Fruit fly (Drosophila melanogaster) whole organism, embryonic: Measurements from ENCODE around the gene CG12990.

ENCODE experiments used
- Adf1 ChIP-seq: fragments of 200-800 bp; sonication (Bioruptor generic); IDR thresholded peaks from 2 replicates; pipeline ENCODE4 v1.3.6; 2022; ENCODE audit warnings: missing biosample characterization, missing genetic modification characterization
- Antp ChIP-seq: fragments of 200-800 bp; sonication (Bioruptor generic); optimal IDR thresholded peaks from 3 replicates; lab custom pipeline; 2016; ENCODE audit warnings: missing biosample characterization, missing genetic modification characterization
- Asciz ChIP-seq: fragments of 200-800 bp; sonication (Bioruptor generic); optimal IDR thresholded peaks from 2 replicates; lab custom pipeline; 2017; ENCODE audit warnings: missing biosample characterization, mild to moderate bottlenecking, missing genetic modification characterization, missing genetic modification reagents
- Atf3 ChIP-seq: fragments of 200-800 bp; sonication (Bioruptor generic); optimal IDR thresholded peaks from 3 replicates; lab custom pipeline; 2016; ENCODE audit warnings: missing biosample characterization, missing genetic modification characterization
- BEAF-32 ChIP-seq: fragments of 200-800 bp; sonication (Bioruptor generic); optimal IDR thresholded peaks from 3 replicates; lab custom pipeline; 2017; ENCODE audit warnings: missing biosample characterization, missing genetic modification characterization, mild to moderate bottlenecking, moderate library complexity, missing genetic modification reagents
- CG1024 ChIP-seq: fragments of 200-800 bp; sonication (Bioruptor generic); IDR thresholded peaks from 2 replicates; pipeline ENCODE4 v1.3.6; 2022; ENCODE audit warnings: missing biosample characterization, missing genetic modification characterization
- CG10979 ChIP-seq: fragments of 200-800 bp; sonication (Bioruptor generic); optimal IDR thresholded peaks from 2 replicates; lab custom pipeline; 2018; ENCODE audit warnings: missing biosample characterization, mild to moderate bottlenecking, missing genetic modification characterization, moderate library complexity
- CG11093 ChIP-seq: fragments of 200-800 bp; sonication (Bioruptor generic); IDR thresholded peaks from 3 replicates; pipeline ENCODE4 v1.3.6; 2022; ENCODE audit warnings: missing biosample characterization, missing genetic modification characterization
- CG11723 ChIP-seq: fragments of 200-800 bp; sonication (Bioruptor generic); optimal IDR thresholded peaks from 2 replicates; lab custom pipeline; 2017; ENCODE audit warnings: missing biosample characterization, mild to moderate bottlenecking, missing genetic modification characterization
- CG12104 ChIP-seq: fragments of 200-800 bp; sonication (Bioruptor generic); optimal IDR thresholded peaks from 3 replicates; lab custom pipeline; 2016; ENCODE audit warnings: missing biosample characterization, missing genetic modification characterization
- CG13287 ChIP-seq: fragments of 200-800 bp; sonication (Bioruptor generic); IDR thresholded peaks from 2 replicates; pipeline ENCODE4 v1.3.6; 2022; ENCODE audit warnings: missing biosample characterization, missing genetic modification characterization; ENCODE audit not compliant: partially characterized antibody
- CG13296 ChIP-seq: fragments of 200-800 bp; sonication (Bioruptor generic); optimal IDR thresholded peaks from 3 replicates; lab custom pipeline; 2018; ENCODE audit warnings: missing biosample characterization, mild to moderate bottlenecking, missing genetic modification characterization
- CG16813 ChIP-seq: fragments of 200-800 bp; sonication (Bioruptor generic); IDR thresholded peaks from 3 replicates; pipeline ENCODE4 v1.3.6; 2022; ENCODE audit warnings: missing biosample characterization, missing genetic modification characterization; ENCODE audit not compliant: partially characterized antibody
- CG17385 ChIP-seq: fragments of 200-800 bp; sonication (Bioruptor generic); optimal IDR thresholded peaks from 3 replicates; lab custom pipeline; 2018; ENCODE audit warnings: missing biosample characterization, mild to moderate bottlenecking, missing genetic modification characterization
- CG2889 ChIP-seq: fragments of 200-800 bp; sonication (Bioruptor generic); IDR thresholded peaks from 3 replicates; pipeline ENCODE4 v1.3.6; 2022; ENCODE audit warnings: missing biosample characterization, missing genetic modification characterization
- CG34376 ChIP-seq: fragments of 200-800 bp; sonication (Bioruptor generic); optimal IDR thresholded peaks from 2 replicates; lab custom pipeline; 2018; ENCODE audit warnings: missing biosample characterization, mild to moderate bottlenecking, missing genetic modification characterization
- CG3847 ChIP-seq: fragments of 200-800 bp; sonication (Bioruptor generic); IDR thresholded peaks from 2 replicates; pipeline ENCODE4 v1.3.6; 2022; ENCODE audit warnings: missing biosample characterization, missing genetic modification characterization
- CG4617 ChIP-seq: fragments of 200-800 bp; sonication (Bioruptor generic); optimal IDR thresholded peaks from 3 replicates; lab custom pipeline; 2016; ENCODE audit warnings: missing biosample characterization, missing genetic modification characterization, borderline replicate concordance
- CG7839 ChIP-seq: fragments of 200-800 bp; sonication (Bioruptor generic); optimal IDR thresholded peaks from 3 replicates; lab custom pipeline; 2018; ENCODE audit warnings: missing biosample characterization, mild to moderate bottlenecking, missing genetic modification characterization, moderate library complexity
- CHES-1-like ChIP-seq: fragments of 200-800 bp; sonication (Bioruptor generic); optimal IDR thresholded peaks from 2 replicates; lab custom pipeline; 2016; ENCODE audit warnings: missing biosample characterization, missing genetic modification characterization
- CTCF ChIP-seq: fragments of 200-800 bp; sonication (Bioruptor generic); optimal IDR thresholded peaks from 2 replicates; lab custom pipeline; 2017; ENCODE audit warnings: missing biosample characterization, mild to moderate bottlenecking, missing genetic modification characterization, moderate library complexity
- CoRest ChIP-seq: fragments of 200-800 bp; sonication (Bioruptor generic); optimal IDR thresholded peaks from 3 replicates; lab custom pipeline; 2018; ENCODE audit warnings: missing biosample characterization, mild to moderate bottlenecking, missing genetic modification characterization, moderate library complexity
- Dll ChIP-seq: fragments of 200-800 bp; sonication (Bioruptor generic); IDR thresholded peaks from 4 replicates; pipeline ENCODE4 v1.3.6; 2022; ENCODE audit warnings: missing biosample characterization, missing genetic modification characterization; ENCODE audit not compliant: partially characterized antibody
- Dref ChIP-seq: fragments of 200-800 bp; sonication (Bioruptor generic); IDR thresholded peaks from 2 replicates; pipeline ENCODE4 v1.3.6; 2022; ENCODE audit warnings: missing biosample characterization, missing genetic modification characterization
- HmgD ChIP-seq: fragments of 200-800 bp; sonication (Bioruptor generic); optimal IDR thresholded peaks from 3 replicates; lab custom pipeline; 2016; ENCODE audit warnings: missing biosample characterization, missing genetic modification characterization
- Med ChIP-seq: fragments of 200-800 bp; sonication (Bioruptor generic); peaks from one replicate; lab custom pipeline; 2016; ENCODE audit warnings: missing biosample characterization, missing genetic modification characterization, mild to moderate bottlenecking, inconsistent platforms, moderate library complexity
- Nf-YB ChIP-seq: fragments of 200-800 bp; sonication (Bioruptor generic); optimal IDR thresholded peaks from 3 replicates; lab custom pipeline; 2019; ENCODE audit warnings: missing biosample characterization, mild to moderate bottlenecking, missing genetic modification characterization, moderate library complexity
- Pdp1 ChIP-seq, 2 experiments: fragments of 200-800 bp; sonication (Bioruptor generic); optimal IDR thresholded peaks; 3 replicates each; lab custom pipeline; 2016; ENCODE audit warnings: missing biosample characterization in 2 of 2, missing genetic modification characterization in 2 of 2, mild to moderate bottlenecking in 1 of 2, moderate library complexity in 1 of 2
- Side ChIP-seq: fragments of 200-800 bp; sonication (Bioruptor generic); optimal IDR thresholded peaks from 2 replicates; lab custom pipeline; 2016; ENCODE audit warnings: missing biosample characterization, missing genetic modification characterization
- Sry-β ChIP-seq: fragments of 200-800 bp; sonication (Bioruptor generic); optimal IDR thresholded peaks from 2 replicates; lab custom pipeline; 2018; ENCODE audit warnings: missing biosample characterization, mild to moderate bottlenecking, missing genetic modification characterization, moderate library complexity
- Trl ChIP-seq, 3 experiments: fragments of >200 bp in 2 of 3; fragments of 200-800 bp in 1 of 3; sonication (Bioruptor generic) in 1 of 3; optimal IDR thresholded peaks; 2 replicates in 1 of 3; 3 replicates in 2 of 3; lab custom pipeline; 2016 to 2017; ENCODE audit warnings: missing biosample characterization in 1 of 3, missing genetic modification characterization in 1 of 3
- ab ChIP-seq: fragments of 200-800 bp; sonication (Bioruptor generic); optimal IDR thresholded peaks from 2 replicates; lab custom pipeline; 2016; ENCODE audit warnings: missing biosample characterization, missing genetic modification characterization
- ase ChIP-seq: fragments of 200-800 bp; sonication (Bioruptor generic); IDR thresholded peaks from 3 replicates; pipeline ENCODE4 v1.3.6; 2022; ENCODE audit warnings: missing biosample characterization, missing genetic modification characterization
- cg ChIP-seq: fragments of 200-800 bp; sonication (Bioruptor generic); optimal IDR thresholded peaks from 3 replicates; lab custom pipeline; 2019; ENCODE audit warnings: missing biosample characterization, mild to moderate bottlenecking, missing genetic modification characterization, moderate library complexity
- crol ChIP-seq: fragments of 200-800 bp; sonication (Bioruptor generic); IDR thresholded peaks from 2 replicates; pipeline ENCODE4 v1.3.6; 2022; ENCODE audit warnings: missing biosample characterization, missing genetic modification characterization
- dysf ChIP-seq: fragments of 200-800 bp; sonication (Bioruptor generic); IDR thresholded peaks from 3 replicates; pipeline ENCODE4 v1.3.6; 2022; ENCODE audit warnings: missing biosample characterization, missing genetic modification characterization
- exex ChIP-seq: fragments of 200-800 bp; sonication (Bioruptor generic); optimal IDR thresholded peaks from 4 replicates; lab custom pipeline; 2018; ENCODE audit warnings: missing biosample characterization, mild to moderate bottlenecking, missing genetic modification characterization, moderate library complexity
- gro ChIP-seq: fragments of 200-800 bp; sonication (Bioruptor generic); optimal IDR thresholded peaks from 2 replicates; lab custom pipeline; 2016; ENCODE audit warnings: missing biosample characterization, missing genetic modification characterization
- kay ChIP-seq: fragments of 200-800 bp; sonication (Bioruptor generic); optimal IDR thresholded peaks from 2 replicates; lab custom pipeline; 2016; ENCODE audit warnings: missing biosample characterization, missing genetic modification characterization
- lilli ChIP-seq: fragments of 200-800 bp; sonication (Bioruptor generic); optimal IDR thresholded peaks from 3 replicates; lab custom pipeline; 2016; ENCODE audit warnings: missing biosample characterization, missing genetic modification characterization
- lmd ChIP-seq: fragments of 200-800 bp; sonication (Bioruptor generic); IDR thresholded peaks from 2 replicates; pipeline ENCODE4 v1.3.6; 2022; ENCODE audit warnings: missing biosample characterization, missing genetic modification characterization
- nau ChIP-seq: fragments of 200-800 bp; sonication (Bioruptor generic); optimal IDR thresholded peaks from 3 replicates; lab custom pipeline; 2017; ENCODE audit warnings: missing biosample characterization, mild to moderate bottlenecking, missing genetic modification characterization, missing genetic modification reagents
- onecut ChIP-seq: fragments of 200-800 bp; sonication (Bioruptor generic); IDR thresholded peaks from 2 replicates; pipeline ENCODE4 v1.3.6; 2022; ENCODE audit warnings: missing biosample characterization, missing genetic modification characterization
- otp ChIP-seq: fragments of 200-800 bp; sonication (Bioruptor generic); IDR thresholded peaks from 3 replicates; pipeline ENCODE4, ENCODE4 v1.3.6; 2022; ENCODE audit warnings: missing biosample characterization, missing genetic modification characterization
- phol ChIP-seq: fragments of 200-800 bp; sonication (Bioruptor generic); optimal IDR thresholded peaks from 3 replicates; lab custom pipeline; 2018; ENCODE audit warnings: missing biosample characterization, mild to moderate bottlenecking, missing genetic modification characterization, moderate library complexity
- sc ChIP-seq, 3 experiments: fragments of >200 bp in 2 of 3; fragments of 200-800 bp in 1 of 3; sonication (Bioruptor generic) in 1 of 3; optimal IDR thresholded peaks; 2 replicates in 2 of 3; 3 replicates in 1 of 3; lab custom pipeline; 2017; ENCODE audit warnings: mild to moderate bottlenecking in 1 of 3, missing biosample characterization in 1 of 3, missing genetic modification characterization in 1 of 3, missing genetic modification reagents in 1 of 3
- sens ChIP-seq: fragments of 200-800 bp; sonication (Bioruptor generic); peaks from one replicate; lab custom pipeline; 2016; ENCODE audit warnings: missing biosample characterization, missing genetic modification characterization
- sqz ChIP-seq: fragments of 200-800 bp; sonication (Bioruptor generic); optimal IDR thresholded peaks from 3 replicates; lab custom pipeline; 2018; ENCODE audit warnings: missing biosample characterization, mild to moderate bottlenecking, missing genetic modification characterization
- tx ChIP-seq: fragments of 200-800 bp; sonication (Bioruptor generic); optimal IDR thresholded peaks from 2 replicates; lab custom pipeline; 2016; ENCODE audit warnings: missing biosample characterization, missing genetic modification characterization

The CG12990 gene

dm6 chrX:17657716-17658115 lies 14.0 kb downstream of the CG12990 start:
- peak in 1 of 2 experiments; percentile 72 for TF ChIP-seq Pdp1 (GFP tag; optimal IDR thresholded peaks at IDR 0.05; lab: Kevin White, UChicago)
- TF ChIP-seq kay (GFP tag; lab: Kevin White, UChicago), result no peak
- peak; percentile 44 for TF ChIP-seq sqz (GFP tag; lab: Kevin White, UChicago)
- peak; percentile 20 for TF ChIP-seq Atf3 (GFP tag; lab: Kevin White, UChicago)
- no peak for TF ChIP-seq Dll
- TF ChIP-seq otp, result no peak
- TF ChIP-seq CG17385 (GFP tag; lab: Kevin White, UChicago), result peak; percentile 58
- TF ChIP-seq CG34376 (GFP tag; lab: Kevin White, UChicago), result peak; percentile 34
- TF ChIP-seq Adf1 (GFP tag; lab: Robert Waterston, UW), result peak; percentile 93
- peak; percentile 17 to 63 for TF ChIP-seq Trl (optimal IDR thresholded peaks at IDR 0.05; lab: Kevin White, UChicago)
- TF ChIP-seq Trl (GFP tag; optimal IDR thresholded peaks at IDR 0.05; lab: Kevin White, UChicago), result no peak
- TF ChIP-seq exex, result peak; percentile 22
- TF ChIP-seq sens (GFP tag; lab: Kevin White, UChicago), result peak; percentile 1
- peak; percentile 27; the same call in 1 of the 2 replicates for TF ChIP-seq onecut (GFP tag; lab: Robert Waterston, UW)
- TF ChIP-seq cg (GFP tag; lab: Kevin White, UChicago), result peak; percentile 39

dm6 chrX:17657050-17657696 lies 14.5 kb downstream of the CG12990 start, which contains the start of gene beta-Spec:
Gene beta-Spec, plus strand, starts transcription at chrX:17657372.
- no peak for TF ChIP-seq Nf-YB (GFP tag; lab: Kevin White, UChicago)
- TF ChIP-seq dysf (GFP tag; lab: Robert Waterston, UW), result no peak
- no peak for TF ChIP-seq HmgD
- no peak for TF ChIP-seq Asciz (GFP tag; lab: Kevin White, UChicago)
- no peak for TF ChIP-seq CG12104 (GFP tag; lab: Kevin White, UChicago)
- TF ChIP-seq CG13296, result no peak
- TF ChIP-seq CG10979 (tag; lab: Kevin White, UChicago), result no peak
- TF ChIP-seq CG11093, result no peak
- no peak for TF ChIP-seq CHES-1-like (GFP tag; lab: Kevin White, UChicago)
- TF ChIP-seq CG17385 (GFP tag; lab: Kevin White, UChicago), result no peak
- TF ChIP-seq Dref, result no peak
- no peak for TF ChIP-seq gro (GFP tag; lab: Kevin White, UChicago)
- no peak for TF ChIP-seq CG16813 (GFP tag; lab: Robert Waterston, UW)
- TF ChIP-seq crol (GFP tag; lab: Robert Waterston, UW), result no peak
- TF ChIP-seq ase, result no peak
- no peak for TF ChIP-seq CG13287 (GFP tag; lab: Robert Waterston, UW)
- no peak for TF ChIP-seq sc (optimal IDR thresholded peaks at IDR 0.05; lab: Kevin White, UChicago)
- no peak for TF ChIP-seq sc (GFP tag; optimal IDR thresholded peaks at IDR 0.05; lab: Kevin White, UChicago)
- peak; percentile 0 for TF ChIP-seq CTCF (GFP tag; lab: Kevin White, UChicago)
- no peak for TF ChIP-seq lilli (GFP tag; lab: Kevin White, UChicago)
- peak; percentile 2 for TF ChIP-seq BEAF-32 (GFP tag; lab: Kevin White, UChicago)
- TF ChIP-seq CG7839 (tag; lab: Kevin White, UChicago), result peak; percentile 27
- TF ChIP-seq CG11723 (GFP tag; lab: Kevin White, UChicago), result no peak
- peak; percentile 87 for TF ChIP-seq Sry-β (GFP tag; lab: Kevin White, UChicago)
- TF ChIP-seq lmd (GFP tag; lab: Robert Waterston, UW), result no peak
- no peak for TF ChIP-seq CG2889
- no peak for TF ChIP-seq CG4617 (GFP tag; lab: Kevin White, UChicago)
- no peak for TF ChIP-seq Antp (GFP tag; lab: Kevin White, UChicago)
- TF ChIP-seq nau (GFP tag; lab: Kevin White, UChicago), result no peak
- TF ChIP-seq phol (tag; lab: Kevin White, UChicago), result peak; percentile 18
- no peak for TF ChIP-seq ab (GFP tag; lab: Kevin White, UChicago)
- TF ChIP-seq CG3847 (GFP tag; lab: Robert Waterston, UW), result peak; percentile 15; the same call in 1 of the 2 replicates
- no peak for TF ChIP-seq CG1024
- TF ChIP-seq tx (GFP tag; lab: Kevin White, UChicago), result no peak
- TF ChIP-seq Med, result peak; percentile 76
- no peak for TF ChIP-seq Side
- peak; percentile 31 for TF ChIP-seq CoRest (tag; lab: Kevin White, UChicago)
